Fruit fly (Drosophila melanogaster): ENCODE data around the gene CG17597.

CG17597 gene

DNA sequence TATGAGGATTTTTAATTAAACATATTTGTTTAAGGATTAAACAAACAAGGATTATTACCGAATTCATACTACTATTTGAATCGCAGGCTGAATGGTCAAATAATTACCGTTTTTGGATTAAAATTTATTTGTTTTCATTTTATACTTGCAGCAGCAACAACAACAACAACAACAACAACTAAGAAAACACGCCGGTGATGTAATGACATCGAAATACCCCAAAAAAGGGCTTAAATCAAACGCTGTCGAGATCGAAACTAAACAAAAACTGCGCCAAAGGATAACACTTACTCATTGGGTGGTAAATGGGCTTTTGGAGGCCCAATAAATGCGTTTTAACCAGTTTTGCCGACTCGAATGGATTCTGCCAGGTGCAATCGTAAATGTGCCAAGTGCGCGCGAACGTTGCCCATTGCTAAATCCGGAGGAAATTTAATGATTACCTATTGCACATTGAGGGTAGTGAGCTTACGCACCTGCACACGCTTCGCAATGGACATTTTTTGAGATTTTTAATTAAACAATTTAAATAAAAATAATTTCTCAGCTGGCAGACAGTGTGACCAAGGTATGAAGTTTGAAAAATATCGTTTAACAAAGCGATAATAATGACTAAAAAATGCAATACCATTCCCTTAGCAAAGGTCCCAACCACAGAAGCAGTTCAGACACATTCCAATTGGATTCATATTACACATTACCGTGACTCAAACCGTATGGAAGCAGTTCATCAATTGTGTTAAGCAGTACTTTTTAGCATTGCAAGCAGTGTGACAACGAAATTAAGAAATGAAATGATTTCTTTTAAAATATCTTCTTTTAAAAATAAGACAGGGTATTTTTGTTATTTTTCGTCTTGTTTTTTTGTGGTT is 27.9 kb upstream of the CG17597 start, which contains the start of the genes CG10602 and mRpL13 (continued):
- TF ChIP-seq br (optimal IDR thresholded peaks at IDR 0.05) (no peak), CG18262 (tag; optimal IDR thresholded peaks at IDR 0.05) (no peak), CTCF (GFP tag; optimal IDR thresholded peaks at IDR 0.05) (peak; percentile 79), Lim3 (GFP tag; IDR thresholded peaks at IDR 0.05) (no peak), Asciz (GFP tag; optimal IDR thresholded peaks at IDR 0.05) (no peak), CG7372 (GFP tag; IDR thresholded peaks at IDR 0.05) (no peak), HHEX (GFP tag; optimal IDR thresholded peaks at IDR 0.05) (no peak), CG30431 (GFP tag; optimal IDR thresholded peaks at IDR 0.05) (no peak), Awh (GFP tag; IDR thresholded peaks at IDR 0.05) (no peak), lov (optimal IDR thresholded peaks at IDR 0.05) (no peak), lov (GFP tag; IDR thresholded peaks at IDR 0.05) (no peak), MBD-R2 (GFP tag; IDR thresholded peaks at IDR 0.05) (peak; percentile 81), CG8944 (GFP tag; optimal IDR thresholded peaks at IDR 0.05) (peak; percentile 10), Bdp1 (GFP tag; optimal IDR thresholded peaks at IDR 0.05) (peak; percentile 40), unpg (GFP tag; optimal IDR thresholded peaks at IDR 0.05) (no peak), chif (GFP tag; optimal IDR thresholded peaks at IDR 0.05) (peak in 1 of 2 experiments; percentile 51), CG18599 (GFP tag; optimal IDR thresholded peaks at IDR 0.05) (no peak), zen (tag; optimal IDR thresholded peaks at IDR 0.05) (peak; percentile 84), CG11695 (GFP tag; IDR thresholded peaks at IDR 0.05) (no peak), D19B (GFP tag; optimal IDR thresholded peaks at IDR 0.05) (no peak), HLHmδ (GFP tag; optimal IDR thresholded peaks at IDR 0.05) (no peak), Doc3 (GFP tag; IDR thresholded peaks at IDR 0.05; ENCODE audit: partially characterized antibody) (no peak), CG30403 (GFP tag; optimal IDR thresholded peaks at IDR 0.05) (no peak), CG7271 (tag; optimal IDR thresholded peaks at IDR 0.05) (no peak), CG2199 (GFP tag; IDR thresholded peaks at IDR 0.05) (peak; percentile 87), onecut (GFP tag; IDR thresholded peaks at IDR 0.05) (no peak), CG16779 (GFP tag; IDR thresholded peaks at IDR 0.05) (no peak), Antp (GFP tag; optimal IDR thresholded peaks at IDR 0.05) (no peak), hbn (GFP tag; IDR thresholded peaks at IDR 0.05; ENCODE audit: partially characterized antibody) (no peak), Camta (GFP tag; optimal IDR thresholded peaks at IDR 0.05) (no peak), Rfx (GFP tag; IDR thresholded peaks at IDR 0.05) (peak; percentile 37; the same call in 1 of the 2 replicates), pfk (GFP tag; optimal IDR thresholded peaks at IDR 0.05) (no peak), psq (GFP tag; optimal IDR thresholded peaks at IDR 0.05) (no peak), bsh (GFP tag; optimal IDR thresholded peaks at IDR 0.05) (no peak), tup (GFP tag; optimal IDR thresholded peaks at IDR 0.05) (no peak), pb (GFP tag; optimal IDR thresholded peaks at IDR 0.05) (no peak), hth (optimal IDR thresholded peaks at IDR 0.05) (no peak), Gug (GFP tag; IDR thresholded peaks at IDR 0.05) (peak; percentile 9; the same call in 1 of the 4 replicates), Dll (GFP tag; IDR thresholded peaks at IDR 0.05; ENCODE audit: partially characterized antibody) (no peak), fd3F (GFP tag; optimal IDR thresholded peaks at IDR 0.05) (no peak), btn (GFP tag; optimal IDR thresholded peaks at IDR 0.05) (no peak), Bgb (GFP tag; IDR thresholded peaks at IDR 0.05; ENCODE audit: partially characterized antibody) (peak; percentile 39; the same call in 1 of the 2 replicates), Oli (tag; optimal IDR thresholded peaks at IDR 0.05) (no peak), Hr78 (GFP tag; optimal IDR thresholded peaks at IDR 0.05) (peak in 1 of 2 experiments; percentile 25), Tbp (GFP tag; optimal IDR thresholded peaks at IDR 0.05) (no peak), ind (GFP tag; optimal IDR thresholded peaks at IDR 0.05) (no peak), sd (tag; optimal IDR thresholded peaks at IDR 0.05) (peak; percentile 66), Ptx1 (GFP tag; IDR thresholded peaks at IDR 0.05) (no peak), CG1792 (GFP tag; optimal IDR thresholded peaks at IDR 0.05) (no peak), CG1832 (GFP tag; optimal IDR thresholded peaks at IDR 0.05) (no peak)

Measured in whole organism, embryonic.